Fruit fly (Drosophila melanogaster): ENCODE results near the gene CG10375.
A peak's percentile ranks its signal among the peaks of the same experiment; 100 is the strongest.

The CG10375 gene

DNA sequence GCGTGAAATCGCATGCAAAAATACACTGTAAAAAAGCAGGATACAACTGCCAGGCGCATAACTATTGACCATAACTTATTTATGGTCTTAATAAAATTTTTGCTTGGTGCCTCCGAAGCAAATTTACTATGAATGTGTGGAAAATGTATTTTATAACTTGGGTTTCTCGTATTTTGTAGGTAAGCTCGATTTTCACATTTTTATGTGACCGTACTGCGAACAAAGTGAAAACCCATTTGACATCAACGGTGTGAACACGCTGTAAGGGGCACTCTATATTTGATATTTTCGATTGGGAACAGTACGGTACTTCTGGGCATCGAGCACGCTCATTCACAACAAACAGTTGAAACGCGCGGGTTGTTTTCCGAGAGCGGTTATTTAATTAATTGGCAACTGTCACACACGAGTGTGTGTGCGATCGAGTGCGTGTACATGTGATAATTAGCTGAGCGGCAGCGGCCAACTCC lies 14.0 kb downstream of the CG10375 start, which contains the start of the genes Nup98-96 and mbc (continued):
- peak; percentile 71 for TF ChIP-seq CG10979 (tag; optimal IDR thresholded peaks at IDR 0.05)
- TF ChIP-seq Dfd (GFP tag; optimal IDR thresholded peaks at IDR 0.05) = peak in 1 of 2 experiments; percentile 76
- TF ChIP-seq bsh (GFP tag; optimal IDR thresholded peaks at IDR 0.05) = peak in 1 of 2 experiments; percentile 74
- TF ChIP-seq Fer2 (tag; optimal IDR thresholded peaks at IDR 0.05) = peak; percentile 62
- peak; percentile 74 for TF ChIP-seq Neu2 (GFP tag; optimal IDR thresholded peaks at IDR 0.05; ENCODE audit: borderline replicate concordance)
- TF ChIP-seq CG4730 (GFP tag; IDR thresholded peaks at IDR 0.05) = peak; percentile 81
- peak; percentile 80 for TF ChIP-seq CG13894 (tag; optimal IDR thresholded peaks at IDR 0.05)
- TF ChIP-seq CG9817 (tag; optimal IDR thresholded peaks at IDR 0.05) = peak; percentile 90
- TF ChIP-seq CG16813 (GFP tag; IDR thresholded peaks at IDR 0.05; ENCODE audit: partially characterized antibody) = no peak; the same call in 2 of the 3 replicates
- peak; percentile 79 for TF ChIP-seq Meics (GFP tag; optimal IDR thresholded peaks at IDR 0.05)
- TF ChIP-seq twi (tag; optimal IDR thresholded peaks at IDR 0.05) = peak; percentile 74
- peak; percentile 68 for TF ChIP-seq D19A (tag; optimal IDR thresholded peaks at IDR 0.05)
- TF ChIP-seq CG5953 (GFP tag; IDR thresholded peaks at IDR 0.05) = no peak; the same call in none of the 2 replicates
- TF ChIP-seq da (GFP tag; optimal IDR thresholded peaks at IDR 0.05) = peak; percentile 77
- peak; percentile 65 for TF ChIP-seq sens-2 (GFP tag; IDR thresholded peaks at IDR 0.05)
- peak; percentile 64 for TF ChIP-seq CG1529 (GFP tag; optimal IDR thresholded peaks at IDR 0.05)
- peak; percentile 73 for TF ChIP-seq CG10959 (GFP tag; IDR thresholded peaks at IDR 0.05)
- TF ChIP-seq trem (tag; optimal IDR thresholded peaks at IDR 0.05) = peak; percentile 91
- peak; percentile 75 for TF ChIP-seq Nf-YC (tag; optimal IDR thresholded peaks at IDR 0.05)
- peak; percentile 31 for TF ChIP-seq sqz (GFP tag; optimal IDR thresholded peaks at IDR 0.05)
- TF ChIP-seq Ets65A (GFP tag) = peak; percentile 99
- no peak for TF ChIP-seq CG17612 (GFP tag; IDR thresholded peaks at IDR 0.05)
- peak; percentile 99 for TF ChIP-seq CG7357 (GFP tag; IDR thresholded peaks at IDR 0.05)
- peak; percentile 47 for TF ChIP-seq odd (GFP tag; optimal IDR thresholded peaks at IDR 0.05)
- TF ChIP-seq CG33213 (GFP tag; optimal IDR thresholded peaks at IDR 0.05) = peak; percentile 91
- TF ChIP-seq Dek (tag; optimal IDR thresholded peaks at IDR 0.05) = peak; percentile 82
- peak; percentile 37 for TF ChIP-seq CrebB (tag; optimal IDR thresholded peaks at IDR 0.05)
- TF ChIP-seq CG12155 (GFP tag; optimal IDR thresholded peaks at IDR 0.05) = peak; percentile 89
- peak; percentile 94 for TF ChIP-seq pzg (GFP tag; optimal IDR thresholded peaks at IDR 0.05)
- no peak for TF ChIP-seq hbn (GFP tag; IDR thresholded peaks at IDR 0.05; ENCODE audit: partially characterized antibody)
- TF ChIP-seq fu2 (GFP tag; optimal IDR thresholded peaks at IDR 0.05) = peak; percentile 93
- TF ChIP-seq yki (optimal IDR thresholded peaks at IDR 0.05) = no peak
- TF ChIP-seq ems (GFP tag; optimal IDR thresholded peaks at IDR 0.05) = peak; percentile 83
- TF ChIP-seq en (GFP tag; optimal IDR thresholded peaks at IDR 0.05) = peak; percentile 73
- TF ChIP-seq knrl (GFP tag; IDR thresholded peaks at IDR 0.05; ENCODE audit: partially characterized antibody) = peak; percentile 61; the same call in 2 of the 3 replicates
- peak; percentile 63 for TF ChIP-seq CG7928 (GFP tag; optimal IDR thresholded peaks at IDR 0.05)
- TF ChIP-seq nerfin-1 (tag; optimal IDR thresholded peaks at IDR 0.05) = peak; percentile 72
- TF ChIP-seq CG3726 (GFP tag; IDR thresholded peaks at IDR 0.05) = peak; percentile 75; the same call in 2 of the 3 replicates
- peak; percentile 89 for TF ChIP-seq CG1647 (GFP tag; optimal IDR thresholded peaks at IDR 0.05)
- TF ChIP-seq repo (GFP tag; optimal IDR thresholded peaks at IDR 0.05) = peak; percentile 81
- peak; percentile 86 for TF ChIP-seq CG32772 (GFP tag; IDR thresholded peaks at IDR 0.05)
- TF ChIP-seq Sry-β (GFP tag; optimal IDR thresholded peaks at IDR 0.05) = peak; percentile 60
- peak; percentile 88 for TF ChIP-seq CG11456 (GFP tag; IDR thresholded peaks at IDR 0.05)
- peak; percentile 84 for TF ChIP-seq CG9727 (GFP tag; optimal IDR thresholded peaks at IDR 0.05)
- no peak for TF ChIP-seq CG17568 (GFP tag; optimal IDR thresholded peaks at IDR 0.05)
- peak; percentile 82 for TF ChIP-seq CG31388 (GFP tag; optimal IDR thresholded peaks at IDR 0.05)
- 0 out of 2 replicates have a peak, but pooled peaks have one; percentile 36 for TF ChIP-seq CG13287 (GFP tag; IDR thresholded peaks at IDR 0.05; ENCODE audit: partially characterized antibody)
- TF ChIP-seq Scr (GFP tag; IDR thresholded peaks at IDR 0.05; ENCODE audit: partially characterized antibody) = peak; percentile 42
- peak; percentile 67 for TF ChIP-seq NFAT (GFP tag; IDR thresholded peaks at IDR 0.05)
- no peak for TF ChIP-seq pros (GFP tag; optimal IDR thresholded peaks at IDR 0.05)

All from whole organism, embryonic.